Fruit fly (Drosophila melanogaster): ENCODE measurements around the gene Rel.

DNA sequence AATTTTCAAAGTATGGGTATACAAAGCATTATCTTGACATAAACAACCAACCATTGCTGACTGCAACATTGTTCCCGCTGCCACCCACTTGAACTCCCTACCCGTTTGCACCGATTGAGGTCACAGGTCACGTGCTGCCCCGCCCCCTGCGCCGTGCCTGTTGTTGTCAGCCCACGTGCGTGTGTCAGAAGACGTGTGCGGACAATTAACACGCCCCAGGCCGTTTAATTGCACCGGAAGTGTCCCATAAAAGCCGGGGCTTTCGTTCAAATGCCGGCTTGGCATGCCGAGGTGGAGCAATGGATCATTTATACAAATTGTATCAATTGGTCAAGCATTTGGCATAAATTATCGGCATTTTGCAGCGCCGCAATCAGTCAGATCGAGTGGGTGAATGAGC lies 20.7 kb downstream of the Rel start:
- TF ChIP-seq Lim3 (GFP tag; IDR thresholded peaks at IDR 0.05) = no peak
- TF ChIP-seq p53 (GFP tag; optimal IDR thresholded peaks at IDR 0.05) = no peak
- TF ChIP-seq CG7928 (GFP tag; optimal IDR thresholded peaks at IDR 0.05) = no peak
- no peak for TF ChIP-seq ro (GFP tag; IDR thresholded peaks at IDR 0.05)
- no peak for TF ChIP-seq pan (optimal IDR thresholded peaks at IDR 0.05)
- TF ChIP-seq pan (GFP tag; optimal IDR thresholded peaks at IDR 0.05 in 1 of 2, IDR thresholded peaks at IDR 0.05 in 1 of 2) = no peak
- no peak for TF ChIP-seq CG1792 (GFP tag; optimal IDR thresholded peaks at IDR 0.05)
- no peak for TF ChIP-seq CG12236 (GFP tag; optimal IDR thresholded peaks at IDR 0.05)
- TF ChIP-seq oc (tag; optimal IDR thresholded peaks at IDR 0.05) = no peak
- no peak for TF ChIP-seq D19B (GFP tag; optimal IDR thresholded peaks at IDR 0.05)
- TF ChIP-seq Dfd (GFP tag; optimal IDR thresholded peaks at IDR 0.05) = no peak
